Worm (Caenorhabditis elegans) whole organism, L3 larva: Measurements from ENCODE around the gene T10D4.14.
"Not testable (repeated sequence)": the region's sequence is repeated elsewhere in the genome, so short reads cannot be mapped to it uniquely, and the experiment has no call there.

ENCODE experiments used
- R02D3.7 ChIP-seq: fragments of 150-350 bp; optimal IDR thresholded peaks from 2 replicates; lab custom pipeline; 2014; ENCODE audit warnings: missing biosample characterization, missing genetic modification characterization
- aly-2 ChIP-seq: fragments of 150-350 bp; optimal IDR thresholded peaks from 2 replicates; lab custom pipeline; 2014; ENCODE audit warnings: missing biosample characterization, missing genetic modification characterization
- ceh-16 ChIP-seq: sonication (generic microtip); optimal IDR thresholded peaks from 2 replicates; lab custom pipeline; 2017; ENCODE audit warnings: missing biosample characterization, missing genetic modification characterization
- ceh-28 ChIP-seq: fragments of 150-350 bp; optimal IDR thresholded peaks from 2 replicates; lab custom pipeline; 2014; ENCODE audit warnings: missing biosample characterization, missing genetic modification reagents, missing genetic modification characterization
- ceh-82 ChIP-seq: fragments of 150-350 bp; optimal IDR thresholded peaks from 2 replicates; lab custom pipeline; 2014; ENCODE audit warnings: missing biosample characterization, missing genetic modification characterization
- ceh-9 ChIP-seq: sonication (generic microtip); optimal IDR thresholded peaks from 2 replicates; lab custom pipeline; 2018; ENCODE audit warnings: missing biosample characterization, missing genetic modification characterization
- daf-12 ChIP-seq: fragments of 150-350 bp; optimal IDR thresholded peaks from 2 replicates; lab custom pipeline; 2014; ENCODE audit warnings: missing biosample characterization, missing genetic modification reagents, missing genetic modification characterization
- egl-27 ChIP-seq: sonication (generic microtip); optimal IDR thresholded peaks from 4 replicates; lab custom pipeline; 2017; ENCODE audit warnings: missing biosample characterization, missing genetic modification reagents, missing genetic modification characterization
- egl-5 ChIP-seq: fragments of 150-350 bp; optimal IDR thresholded peaks from 2 replicates; lab custom pipeline; 2017; ENCODE audit warnings: missing biosample characterization, missing genetic modification reagents, missing genetic modification characterization, inconsistent platforms
- elt-1 ChIP-seq: fragments of 150-350 bp; optimal IDR thresholded peaks from 2 replicates; lab custom pipeline; 2014; ENCODE audit warnings: missing biosample characterization, missing genetic modification characterization
- elt-3 ChIP-seq, 3 experiments: fragments of 150-350 bp in 1 of 3; sonication (generic microtip) in 2 of 3; optimal IDR thresholded peaks; 2 replicates in 2 of 3; 4 replicates in 1 of 3; lab custom pipeline; 2014 to 2017; ENCODE audit warnings: missing biosample characterization in 3 of 3, missing genetic modification characterization in 3 of 3
- eor-1 ChIP-seq, 2 experiments: fragments of 150-350 bp; optimal IDR thresholded peaks; 2 replicates each; lab custom pipeline; 2014 to 2018; ENCODE audit warnings: missing biosample characterization in 2 of 2, missing genetic modification characterization in 2 of 2
- fkh-10 ChIP-seq: sonication (generic microtip); optimal IDR thresholded peaks from 2 replicates; lab custom pipeline; 2017; ENCODE audit warnings: missing biosample characterization, missing genetic modification reagents, missing genetic modification characterization
- fos-1 ChIP-seq: fragments of 150-350 bp; optimal IDR thresholded peaks from 2 replicates; lab custom pipeline; 2014; ENCODE audit warnings: missing biosample characterization, missing genetic modification characterization
- jun-1 ChIP-seq: fragments of 150-350 bp; optimal IDR thresholded peaks from 2 replicates; lab custom pipeline; 2014; ENCODE audit warnings: missing biosample characterization, missing genetic modification reagents, missing genetic modification characterization
- lin-39 ChIP-seq: fragments of 150-350 bp; optimal IDR thresholded peaks from 2 replicates; lab custom pipeline; 2018; ENCODE audit warnings: missing biosample characterization, missing genetic modification reagents, missing genetic modification characterization
- mdl-1 ChIP-seq: fragments of 150-350 bp; optimal IDR thresholded peaks from 2 replicates; lab custom pipeline; 2014; ENCODE audit warnings: missing biosample characterization, missing genetic modification characterization
- mml-1 ChIP-seq: fragments of 150-350 bp; sonication (generic microtip); optimal IDR thresholded peaks from 3 replicates; lab custom pipeline; 2014; ENCODE audit warnings: missing biosample characterization, missing genetic modification characterization
- nhr-11 ChIP-seq: fragments of 150-350 bp; optimal IDR thresholded peaks from 2 replicates; lab custom pipeline; 2014; ENCODE audit warnings: missing biosample characterization, missing genetic modification characterization
- nhr-237 ChIP-seq: fragments of 150-350 bp; optimal IDR thresholded peaks from 2 replicates; lab custom pipeline; 2014; ENCODE audit warnings: missing biosample characterization, missing genetic modification characterization
- nhr-25 ChIP-seq: sonication (generic microtip); optimal IDR thresholded peaks from 2 replicates; lab custom pipeline; 2017; ENCODE audit warnings: missing biosample characterization, missing genetic modification characterization
- nhr-43 ChIP-seq: sonication (generic microtip); optimal IDR thresholded peaks from 2 replicates; lab custom pipeline; 2016; ENCODE audit warnings: mild to moderate bottlenecking, missing genetic modification characterization, missing compliant biosample characterization; ENCODE audit not compliant: poor library complexity, severe bottlenecking
- nhr-67 ChIP-seq: fragments of 150-350 bp; optimal IDR thresholded peaks from 2 replicates; lab custom pipeline; 2014; ENCODE audit warnings: missing biosample characterization, missing genetic modification characterization
- nhr-76 ChIP-seq: fragments of 150-350 bp; sonication (generic microtip); optimal IDR thresholded peaks from 5 replicates; lab custom pipeline; 2014; ENCODE audit warnings: missing biosample characterization, missing genetic modification characterization
- nhr-77 ChIP-seq: fragments of 150-350 bp; optimal IDR thresholded peaks from 2 replicates; lab custom pipeline; 2014; ENCODE audit warnings: missing biosample characterization, missing genetic modification characterization
- pha-4 ChIP-seq: fragments of 150-350 bp; optimal IDR thresholded peaks from 2 replicates; lab custom pipeline; 2014; ENCODE audit warnings: missing biosample characterization, missing genetic modification reagents, missing genetic modification characterization
- pqm-1 ChIP-seq: fragments of 150-350 bp; optimal IDR thresholded peaks from 2 replicates; lab custom pipeline; 2017; ENCODE audit warnings: missing biosample characterization, missing genetic modification characterization, inconsistent platforms
- skn-1 ChIP-seq: fragments of 150-350 bp; optimal IDR thresholded peaks from 2 replicates; lab custom pipeline; 2014; ENCODE audit warnings: missing biosample characterization, missing genetic modification characterization
- snpc-4 ChIP-seq: fragments of 150-350 bp; optimal IDR thresholded peaks from 2 replicates; lab custom pipeline; 2014; ENCODE audit warnings: missing biosample characterization, missing genetic modification characterization
- tbx-2 ChIP-seq: sonication (generic microtip); optimal IDR thresholded peaks from 2 replicates; lab custom pipeline; 2016; ENCODE audit warnings: mild to moderate bottlenecking, missing genetic modification characterization, missing compliant biosample characterization
- unc-39 ChIP-seq: sonication (generic microtip); optimal IDR thresholded peaks from 4 replicates; lab custom pipeline; 2017; ENCODE audit warnings: missing biosample characterization, missing genetic modification characterization
- unc-62 ChIP-seq: fragments of 150-350 bp; sonication (generic microtip); optimal IDR thresholded peaks from 4 replicates; lab custom pipeline; 2014; ENCODE audit warnings: missing biosample characterization, missing genetic modification reagents, missing genetic modification characterization
- ztf-11 ChIP-seq: fragments of 150-350 bp; optimal IDR thresholded peaks from 2 replicates; lab custom pipeline; 2014; ENCODE audit warnings: missing biosample characterization, missing genetic modification characterization

The T10D4.14 gene

DNA sequence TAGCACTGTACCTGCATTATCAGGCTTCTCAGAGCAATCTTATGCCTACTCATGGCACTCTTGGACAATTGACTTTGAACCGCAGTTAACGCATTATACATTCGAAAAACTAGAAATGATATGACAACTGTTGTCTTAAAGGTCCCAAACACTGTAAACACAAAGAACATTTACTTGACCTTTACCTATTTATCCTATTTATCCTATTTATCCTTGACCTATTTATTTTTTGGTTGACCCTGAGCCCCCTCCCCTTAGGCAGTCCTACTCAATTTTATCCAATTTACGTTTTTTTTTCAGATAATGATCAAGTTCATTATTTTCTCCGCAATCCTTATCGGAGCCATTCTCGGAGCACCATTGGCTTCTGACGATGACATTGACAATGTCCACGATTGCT is at the start of gene T10D4.14, which contains the start of gene T10D4.19:
Gene T10D4.14, minus strand, starts transcription at position 101 of the 400 bp plus-strand sequence.
Gene T10D4.19, plus strand, starts transcription at position 304 of the 400 bp plus-strand sequence.
- TF ChIP-seq ceh-28 (tag; lab: Kevin White, UChicago) (no peak), fos-1 (tag; lab: Kevin White, UChicago) (no peak), fkh-10 (GFP tag; lab: Kevin White, UChicago) (no peak), elt-1 (tag; lab: Kevin White, UChicago) (no peak), snpc-4 (tag; lab: Kevin White, UChicago) (no peak), nhr-25 (tag; lab: Kevin White, UChicago) (no peak), R02D3.7 (tag; lab: Kevin White, UChicago) (no peak), egl-27 (no peak), ceh-82 (tag; lab: Kevin White, UChicago) (no peak), tbx-2 (tag; lab: Kevin White, UChicago) (no peak), mdl-1 (tag; lab: Kevin White, UChicago) (no peak), eor-1 (tag; optimal IDR thresholded peaks at IDR 0.05; lab: Kevin White, UChicago) (no peak), aly-2 (tag; lab: Kevin White, UChicago) (no peak), nhr-76 (no peak)

DNA sequence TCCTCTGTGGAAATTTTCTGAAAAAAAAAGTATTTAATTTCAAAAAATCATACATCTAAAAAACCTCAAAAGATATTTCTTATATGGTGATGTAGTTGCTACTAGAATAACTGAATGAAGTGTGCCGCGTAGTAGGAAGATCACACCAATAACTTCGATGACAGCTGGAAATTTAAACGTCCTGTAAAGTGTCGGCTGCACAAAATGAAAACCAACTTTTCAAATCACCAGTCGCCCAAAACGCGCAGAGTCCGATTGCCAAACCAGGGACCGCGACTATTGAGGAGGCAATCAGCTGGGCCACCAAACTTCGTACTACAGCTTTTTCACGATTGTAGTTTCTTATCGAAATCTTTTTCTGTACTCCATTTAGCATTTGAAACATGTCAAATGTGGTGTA is 49.7 kb upstream of the T10D4.14 start, which contains the start of gene sri-48:
Gene sri-48, minus strand, starts transcription at position 101 of the 400 bp plus-strand sequence.
- not testable (repeated sequence) for TF ChIP-seq nhr-237 (tag; lab: Kevin White, UChicago); lin-39; tbx-2 (tag; lab: Kevin White, UChicago)
- TF ChIP-seq, all 47 proteins: peak for 0; not testable (repeated sequence) for 47

ce11 chrII:3198998-3199397 is 47.5 kb upstream of the T10D4.14 start, which contains the start of gene sri-51:
Gene sri-51, minus strand, starts transcription at chrII:3199098.
- no peak for TF ChIP-seq ceh-82 (tag; lab: Kevin White, UChicago)
- no peak for TF ChIP-seq mdl-1 (tag; lab: Kevin White, UChicago)
- TF ChIP-seq pha-4: no peak
- TF ChIP-seq fkh-10 (GFP tag; lab: Kevin White, UChicago): no peak

DNA sequence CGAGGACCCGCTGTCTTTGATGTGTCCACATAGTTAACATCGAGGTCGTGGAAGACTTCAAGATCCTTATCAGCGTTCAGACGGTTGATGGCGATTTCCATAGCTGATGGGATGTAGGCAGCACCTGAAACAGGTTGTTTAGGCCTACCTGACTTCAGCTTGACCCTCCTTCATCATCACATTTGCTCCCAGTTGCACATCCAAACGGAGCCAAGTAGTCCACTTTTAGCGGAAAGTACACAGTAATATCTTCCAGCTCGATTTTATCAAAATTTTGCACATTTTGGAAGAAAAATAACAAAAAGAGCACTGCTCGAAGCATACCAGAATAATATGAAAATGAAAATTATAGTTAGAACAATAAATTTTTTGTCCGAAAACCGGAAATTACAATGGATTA is 45.5 kb upstream of the T10D4.14 start, which contains the start of gene gcy-15:
Gene gcy-15, minus strand, starts transcription at position 101 of the 400 bp plus-strand sequence.
- TF ChIP-seq jun-1: no peak
- TF ChIP-seq unc-39 (tag; lab: Kevin White, UChicago): no peak

DNA sequence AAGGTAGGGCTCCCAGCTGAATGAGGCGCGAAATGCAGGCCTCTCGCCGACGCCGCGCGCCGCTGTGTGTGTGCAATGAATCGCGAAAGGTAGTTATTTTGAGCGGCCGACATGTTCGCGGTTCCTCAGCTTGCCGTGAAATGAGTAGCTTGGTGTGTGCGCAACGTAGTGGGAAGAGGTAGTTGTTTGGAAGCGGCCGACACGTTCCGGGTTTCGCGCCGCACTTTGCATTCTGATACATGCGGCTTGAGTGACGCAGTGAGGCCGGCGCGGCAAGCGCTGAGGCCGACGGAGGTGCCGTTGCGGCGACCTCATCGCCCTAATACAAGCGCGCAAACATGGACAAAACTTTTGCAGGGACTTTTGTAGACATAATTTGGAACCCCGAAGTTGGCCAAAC is 44.2 kb upstream of the T10D4.14 start:
- TF ChIP-seq ceh-28 (tag; lab: Kevin White, UChicago): no peak
- no peak for TF ChIP-seq nhr-77 (tag; lab: Kevin White, UChicago)
- no peak for TF ChIP-seq fos-1 (tag; lab: Kevin White, UChicago)
- no peak for TF ChIP-seq elt-1 (tag; lab: Kevin White, UChicago)
- no peak for TF ChIP-seq ztf-11
- TF ChIP-seq skn-1: no peak
- TF ChIP-seq mml-1 (tag; lab: Kevin White, UChicago): no peak
- TF ChIP-seq egl-5 (tag; lab: Kevin White, UChicago): no peak
- no peak for TF ChIP-seq ceh-16
- no peak for TF ChIP-seq pqm-1 (tag; lab: Kevin White, UChicago)
- TF ChIP-seq tbx-2 (tag; lab: Kevin White, UChicago): no peak
- no peak for TF ChIP-seq nhr-67 (tag; lab: Kevin White, UChicago)
- TF ChIP-seq daf-12: no peak
- no peak for TF ChIP-seq egl-27
- no peak for TF ChIP-seq ceh-9
- no peak for TF ChIP-seq unc-62 (GFP tag; lab: Kevin White, UChicago)
- TF ChIP-seq nhr-43 (tag; lab: Kevin White, UChicago): no peak
- TF ChIP-seq nhr-11 (tag; lab: Kevin White, UChicago): no peak
- no peak for TF ChIP-seq elt-3 (tag; optimal IDR thresholded peaks at IDR 0.05; lab: Kevin White, UChicago)
- TF ChIP-seq, all 47 proteins: peak for 0

ce11 chrII:3191544-3191943 is 40.0 kb upstream of the T10D4.14 start, which contains the start of gene Y27F2A.9:
Gene Y27F2A.9, minus strand, starts transcription at chrII:3191644.
- TF ChIP-seq lin-39, nhr-76, daf-12: not testable (repeated sequence)
